Worm (Caenorhabditis elegans) whole organism, L2 larva: ENCODE measurements around the gene F44E7.7.

Experiments used
- ceh-82 ChIP-seq: fragments of 150-350 bp; optimal IDR thresholded peaks from 2 replicates; lab custom pipeline; 2014; ENCODE audit warnings: missing biosample characterization, missing genetic modification characterization
- nhr-12 ChIP-seq: fragments of 150-350 bp; optimal IDR thresholded peaks from 2 replicates; lab custom pipeline; 2014; ENCODE audit warnings: missing biosample characterization, missing genetic modification characterization
- zag-1 ChIP-seq: fragments of 150-350 bp; optimal IDR thresholded peaks from 2 replicates; lab custom pipeline; 2014; ENCODE audit warnings: missing biosample characterization, missing genetic modification characterization
- ztf-11 ChIP-seq: sonication (generic microtip); optimal IDR thresholded peaks from 2 replicates; lab custom pipeline; 2017; ENCODE audit warnings: missing biosample characterization, missing genetic modification characterization

DNA sequence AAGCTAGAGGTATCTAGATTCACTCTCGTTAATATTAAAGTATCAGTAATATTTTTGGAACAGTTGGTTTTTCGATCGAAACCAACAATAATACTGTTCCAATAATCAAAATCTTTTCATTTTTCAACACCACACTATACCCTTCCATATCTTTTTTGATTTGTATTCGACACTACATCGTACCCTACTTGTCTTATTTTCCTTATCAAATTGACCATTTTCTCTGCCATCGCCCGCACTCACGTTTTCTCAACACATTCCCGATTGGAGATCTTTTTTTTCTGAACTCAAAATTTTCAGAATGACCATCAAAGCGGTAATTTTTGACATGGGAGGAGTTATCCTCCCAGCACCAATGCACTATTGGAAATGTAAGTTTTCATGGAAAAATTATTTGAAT is 37.8 kb downstream of the F44E7.7 start, which contains the start of gene acds-10:
- TF ChIP-seq nhr-12 (tag; lab: Kevin White, UChicago) (no peak), zag-1 (tag; lab: Kevin White, UChicago) (no peak), ceh-82 (tag; lab: Kevin White, UChicago) (no peak), ztf-11 (tag; lab: Kevin White, UChicago) (no peak)
